Fruit fly (Drosophila melanogaster) whole organism, embryonic: ENCODE results near the gene CG42852.

Experiments used
- Atf3 ChIP-seq: fragments of 200-800 bp; sonication (Bioruptor generic); optimal IDR thresholded peaks from 3 replicates; lab custom pipeline; 2016; ENCODE audit warnings: missing biosample characterization, missing genetic modification characterization
- Awh ChIP-seq: fragments of 200-800 bp; sonication (Bioruptor generic); IDR thresholded peaks from 2 replicates; pipeline ENCODE4, ENCODE4 v1.3.6; 2022; ENCODE audit warnings: missing biosample characterization, missing genetic modification characterization
- CG10462 ChIP-seq: fragments of 200-800 bp; sonication (Bioruptor generic); optimal IDR thresholded peaks from 2 replicates; lab custom pipeline; 2016; ENCODE audit warnings: missing biosample characterization, missing genetic modification characterization
- CG10543 ChIP-seq: fragments of 200-800 bp; sonication (Bioruptor generic); optimal IDR thresholded peaks from 3 replicates; lab custom pipeline; 2017; ENCODE audit warnings: missing biosample characterization, mild to moderate bottlenecking, missing genetic modification characterization, moderate library complexity
- CG11085 ChIP-seq: fragments of 200-800 bp; sonication (Bioruptor generic); IDR thresholded peaks from 2 replicates; pipeline ENCODE4 v1.3.6; 2022; ENCODE audit warnings: missing biosample characterization, missing genetic modification characterization
- CG12155 ChIP-seq: fragments of 200-800 bp; sonication (Bioruptor generic); optimal IDR thresholded peaks from 3 replicates; lab custom pipeline; 2016; ENCODE audit warnings: missing biosample characterization, missing genetic modification characterization
- CG12942 ChIP-seq: fragments of 200-800 bp; sonication (Bioruptor generic); optimal IDR thresholded peaks from 3 replicates; lab custom pipeline; 2016; ENCODE audit warnings: missing biosample characterization, missing genetic modification characterization
- CG13894 ChIP-seq: fragments of 200-800 bp; sonication (Bioruptor generic); optimal IDR thresholded peaks from 3 replicates; lab custom pipeline; 2018; ENCODE audit warnings: missing biosample characterization, mild to moderate bottlenecking, missing genetic modification characterization, moderate library complexity
- CG14860 ChIP-seq: fragments of 200-800 bp; sonication (Bioruptor generic); IDR thresholded peaks from 3 replicates; pipeline ENCODE4 v1.3.6; 2022; ENCODE audit warnings: missing biosample characterization, missing genetic modification characterization; ENCODE audit not compliant: partially characterized antibody
- CG17328 ChIP-seq: fragments of 200-800 bp; sonication (Bioruptor generic); IDR thresholded peaks from 2 replicates; pipeline ENCODE4 v1.3.6; 2022; ENCODE audit warnings: missing biosample characterization, missing genetic modification characterization
- CG18011 ChIP-seq: fragments of 200-800 bp; sonication (Bioruptor generic); optimal IDR thresholded peaks from 2 replicates; lab custom pipeline; 2017; ENCODE audit warnings: missing biosample characterization, missing genetic modification characterization, mild to moderate bottlenecking, moderate library complexity, missing genotype
- CG2116 ChIP-seq: fragments of 200-800 bp; sonication (Bioruptor generic); optimal IDR thresholded peaks from 3 replicates; lab custom pipeline; 2018; ENCODE audit warnings: missing biosample characterization, mild to moderate bottlenecking, missing genetic modification characterization
- CG2120 ChIP-seq: fragments of 200-800 bp; sonication (Bioruptor generic); optimal IDR thresholded peaks from 3 replicates; lab custom pipeline; 2016; ENCODE audit warnings: missing biosample characterization, missing genetic modification characterization
- CG2875 ChIP-seq: fragments of 200-800 bp; sonication (Bioruptor generic); optimal IDR thresholded peaks from 2 replicates; lab custom pipeline; 2017; ENCODE audit warnings: missing biosample characterization, mild to moderate bottlenecking, missing genetic modification characterization, missing genetic modification reagents
- CG31441 ChIP-seq: fragments of 200-800 bp; sonication (Bioruptor generic); IDR thresholded peaks from 2 replicates; pipeline ENCODE4 v1.3.6; 2022; ENCODE audit warnings: missing biosample characterization, missing genetic modification characterization
- CG6765 ChIP-seq: fragments of 200-800 bp; sonication (Bioruptor generic); optimal IDR thresholded peaks from 3 replicates; lab custom pipeline; 2017; ENCODE audit warnings: missing biosample characterization, mild to moderate bottlenecking, missing genetic modification characterization
- CG6791 ChIP-seq: fragments of 200-800 bp; sonication (Bioruptor generic); IDR thresholded peaks from 3 replicates; pipeline ENCODE4 v1.3.6; 2022; ENCODE audit warnings: missing biosample characterization, missing genetic modification characterization; ENCODE audit not compliant: partially characterized antibody
- CG7271 ChIP-seq: fragments of 200-800 bp; sonication (Bioruptor generic); optimal IDR thresholded peaks from 2 replicates; lab custom pipeline; 2018; ENCODE audit warnings: missing biosample characterization, mild to moderate bottlenecking, missing genetic modification characterization, moderate library complexity
- CG7745 ChIP-seq: fragments of 200-800 bp; sonication (Bioruptor generic); optimal IDR thresholded peaks from 2 replicates; lab custom pipeline; 2018; ENCODE audit warnings: missing biosample characterization, mild to moderate bottlenecking, missing genetic modification characterization, moderate library complexity
- CG9817 ChIP-seq: fragments of 200-800 bp; sonication (Bioruptor generic); optimal IDR thresholded peaks from 2 replicates; lab custom pipeline; 2018; ENCODE audit warnings: missing biosample characterization, mild to moderate bottlenecking, missing genetic modification characterization, moderate library complexity
- ERR ChIP-seq: fragments of 200-800 bp; sonication (Bioruptor generic); optimal IDR thresholded peaks from 2 replicates; lab custom pipeline; 2016; ENCODE audit warnings: missing biosample characterization, missing genetic modification characterization
- HHEX ChIP-seq: fragments of 200-800 bp; sonication (Bioruptor generic); optimal IDR thresholded peaks from 3 replicates; lab custom pipeline; 2017; ENCODE audit warnings: missing biosample characterization, mild to moderate bottlenecking, missing genetic modification characterization, missing genetic modification reagents
- Hand ChIP-seq: fragments of 200-800 bp; sonication (Bioruptor generic); optimal IDR thresholded peaks from 2 replicates; lab custom pipeline; 2017; ENCODE audit warnings: mild to moderate bottlenecking, missing biosample characterization, missing genetic modification reagents, missing genetic modification characterization
- MTF-1 ChIP-seq: fragments of 200-800 bp; sonication (Bioruptor generic); optimal IDR thresholded peaks from 2 replicates; lab custom pipeline; 2018; ENCODE audit warnings: missing biosample characterization, mild to moderate bottlenecking, missing genetic modification characterization, borderline replicate concordance
- Med ChIP-seq: fragments of 200-800 bp; sonication (Bioruptor generic); peaks from one replicate; lab custom pipeline; 2016; ENCODE audit warnings: missing biosample characterization, missing genetic modification characterization, mild to moderate bottlenecking, inconsistent platforms, moderate library complexity
- Mes4 ChIP-seq: fragments of 200-800 bp; sonication (Bioruptor generic); optimal IDR thresholded peaks from 2 replicates; lab custom pipeline; 2016; ENCODE audit warnings: missing biosample characterization, missing genetic modification characterization
- NC2α ChIP-seq: fragments of 200-800 bp; sonication (Bioruptor generic); optimal IDR thresholded peaks from 2 replicates; lab custom pipeline; 2016; ENCODE audit warnings: missing biosample characterization, missing genetic modification characterization
- Nf-YA ChIP-seq: fragments of 200-800 bp; sonication (Bioruptor generic); IDR thresholded peaks from 2 replicates; pipeline ENCODE4 v1.3.6; 2022; ENCODE audit warnings: missing biosample characterization, missing genetic modification characterization
- Nf-YC ChIP-seq: fragments of 200-800 bp; optimal IDR thresholded peaks from 3 replicates; lab custom pipeline; 2019; ENCODE audit warnings: missing biosample characterization, mild to moderate bottlenecking, missing genetic modification characterization, moderate library complexity
- ap ChIP-seq: fragments of 200-800 bp; sonication (Bioruptor generic); IDR thresholded peaks from 2 replicates; pipeline ENCODE4 v1.3.6; 2022; ENCODE audit warnings: missing biosample characterization, missing genetic modification characterization
- br ChIP-seq: fragments of >200 bp; optimal IDR thresholded peaks from 2 replicates; lab custom pipeline; 2017
- caup ChIP-seq: fragments of 200-800 bp; sonication (Bioruptor generic); optimal IDR thresholded peaks from 3 replicates; lab custom pipeline; 2017; ENCODE audit warnings: missing biosample characterization, mild to moderate bottlenecking, missing genetic modification characterization, moderate library complexity; ENCODE audit not compliant: severe bottlenecking
- corto ChIP-seq: fragments of 200-800 bp; sonication (Bioruptor generic); optimal IDR thresholded peaks from 2 replicates; lab custom pipeline; 2016; ENCODE audit warnings: missing biosample characterization, mild to moderate bottlenecking, missing genetic modification characterization, moderate library complexity
- dan ChIP-seq: fragments of 200-800 bp; sonication (Bioruptor generic); IDR thresholded peaks from 2 replicates; pipeline ENCODE4 v1.3.6; 2022; ENCODE audit warnings: missing biosample characterization, missing genetic modification characterization
- dati ChIP-seq: fragments of 200-800 bp; sonication (Bioruptor generic); IDR thresholded peaks from 2 replicates; pipeline ENCODE4 v1.3.6; 2022; ENCODE audit warnings: missing biosample characterization, missing genetic modification characterization
- grn ChIP-seq: fragments of 200-800 bp; sonication (Bioruptor generic); optimal IDR thresholded peaks from 3 replicates; lab custom pipeline; 2017; ENCODE audit warnings: missing biosample characterization, missing genetic modification characterization
- gsb-n ChIP-seq: fragments of 200-800 bp; sonication (Bioruptor generic); optimal IDR thresholded peaks from 3 replicates; lab custom pipeline; 2018; ENCODE audit warnings: missing biosample characterization, mild to moderate bottlenecking, missing genetic modification characterization
- inv ChIP-seq: fragments of 200-800 bp; sonication (Bioruptor generic); IDR thresholded peaks from 2 replicates; pipeline ENCODE4 v1.3.6; 2022; ENCODE audit warnings: missing biosample characterization, missing genetic modification characterization; ENCODE audit not compliant: partially characterized antibody
- jing ChIP-seq: fragments of 200-800 bp; sonication (Bioruptor generic); optimal IDR thresholded peaks from 2 replicates; lab custom pipeline; 2018; ENCODE audit warnings: missing biosample characterization, mild to moderate bottlenecking, missing genetic modification characterization
- kay ChIP-seq: fragments of 200-800 bp; sonication (Bioruptor generic); optimal IDR thresholded peaks from 2 replicates; lab custom pipeline; 2016; ENCODE audit warnings: missing biosample characterization, missing genetic modification characterization
- klu ChIP-seq: fragments of 200-800 bp; sonication (Bioruptor generic); IDR thresholded peaks from 2 replicates; pipeline ENCODE4 v1.3.6; 2022; ENCODE audit warnings: missing biosample characterization, missing genetic modification characterization
- lbe ChIP-seq: fragments of 200-800 bp; sonication (Bioruptor generic); optimal IDR thresholded peaks from 2 replicates; lab custom pipeline; 2016; ENCODE audit warnings: missing biosample characterization, mild to moderate bottlenecking, missing genetic modification characterization
- luna ChIP-seq: fragments of 200-800 bp; sonication (Bioruptor generic); optimal IDR thresholded peaks from 2 replicates; lab custom pipeline; 2016; ENCODE audit warnings: missing biosample characterization, missing genetic modification characterization
- mam ChIP-seq: fragments of 200-800 bp; sonication (Bioruptor generic); optimal IDR thresholded peaks from 3 replicates; lab custom pipeline; 2016; ENCODE audit warnings: missing biosample characterization, missing genetic modification characterization
- oc ChIP-seq: fragments of 200-800 bp; sonication (Bioruptor generic); optimal IDR thresholded peaks from 2 replicates; lab custom pipeline; 2018; ENCODE audit warnings: missing biosample characterization, mild to moderate bottlenecking, missing genetic modification characterization, moderate library complexity
- onecut ChIP-seq: fragments of 200-800 bp; sonication (Bioruptor generic); IDR thresholded peaks from 2 replicates; pipeline ENCODE4 v1.3.6; 2022; ENCODE audit warnings: missing biosample characterization, missing genetic modification characterization
- pfk ChIP-seq: fragments of 200-800 bp; sonication (Bioruptor generic); optimal IDR thresholded peaks from 2 replicates; lab custom pipeline; 2018; ENCODE audit warnings: missing biosample characterization, mild to moderate bottlenecking, missing genetic modification characterization, moderate library complexity
- salm ChIP-seq: fragments of 200-800 bp; sonication (Bioruptor generic); optimal IDR thresholded peaks from 2 replicates; lab custom pipeline; 2018; ENCODE audit warnings: missing biosample characterization, mild to moderate bottlenecking, missing genetic modification characterization
- sob ChIP-seq: fragments of 200-800 bp; sonication (Bioruptor generic); IDR thresholded peaks from 2 replicates; pipeline ENCODE4 v1.3.6; 2022; ENCODE audit warnings: missing biosample characterization, missing genetic modification characterization
- vfl ChIP-seq: fragments of 200-800 bp; sonication (Bioruptor generic); optimal IDR thresholded peaks from 2 replicates; lab custom pipeline; 2016; ENCODE audit warnings: missing biosample characterization, missing genetic modification characterization
- wor ChIP-seq: fragments of 200-800 bp; sonication (Bioruptor generic); IDR thresholded peaks from 2 replicates; pipeline ENCODE4 v1.3.6; 2022; ENCODE audit warnings: missing biosample characterization, missing genetic modification characterization

CG42852 gene

DNA sequence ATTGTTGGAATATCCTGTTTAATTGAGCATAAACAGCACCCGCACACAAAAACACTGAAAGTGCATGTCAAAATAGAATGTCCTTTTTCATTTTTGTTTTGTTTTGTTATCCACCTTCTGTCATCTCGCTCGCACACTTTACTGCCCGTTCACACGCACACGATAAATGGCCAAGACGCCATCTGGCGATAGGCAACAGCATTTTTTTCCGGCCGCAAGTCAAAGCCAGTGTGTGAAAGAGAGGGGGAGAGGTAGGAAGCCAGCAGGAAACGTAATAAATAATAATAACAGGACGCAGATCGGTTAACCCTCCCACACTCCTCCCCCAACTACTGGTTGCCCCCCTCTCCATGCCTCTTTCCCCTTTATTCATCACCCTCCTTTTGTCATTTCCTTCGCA lies 14.6 kb downstream of the CG42852 start (continued):
- peak; percentile 16 for TF ChIP-seq CG2116 (GFP tag; lab: Kevin White, UChicago)
- no peak for TF ChIP-seq Atf3 (GFP tag; lab: Kevin White, UChicago)
- no peak for TF ChIP-seq CG2120 (GFP tag; lab: Kevin White, UChicago)
- TF ChIP-seq CG11085 (GFP tag; lab: Robert Waterston, UW), result no peak
- TF ChIP-seq kay, result no peak
- no peak for TF ChIP-seq Nf-YA (GFP tag; lab: Robert Waterston, UW)
- peak; percentile 38 for TF ChIP-seq Mes4 (GFP tag; lab: Kevin White, UChicago)
- TF ChIP-seq Med (GFP tag; lab: Kevin White, UChicago), result peak; percentile 87
- no peak for TF ChIP-seq CG12942 (GFP tag; lab: Kevin White, UChicago)
- TF ChIP-seq CG6791, result peak; percentile 42; the same call in 1 of the 3 replicates
- TF ChIP-seq CG7271 (tag; lab: Kevin White, UChicago), result peak; percentile 15
- no peak for TF ChIP-seq CG9817 (tag; lab: Kevin White, UChicago)
- no peak for TF ChIP-seq inv (GFP tag; lab: Robert Waterston, UW)
- no peak for TF ChIP-seq salm (tag; lab: Kevin White, UChicago)
- 0 out of 2 replicates have a peak, but pooled peaks have one; percentile 17 for TF ChIP-seq sob (GFP tag; lab: Robert Waterston, UW)
- TF ChIP-seq MTF-1 (GFP tag; lab: Kevin White, UChicago), result peak; percentile 42
- no peak for TF ChIP-seq corto (GFP tag; lab: Kevin White, UChicago)
- TF ChIP-seq CG7745 (tag; lab: Kevin White, UChicago), result no peak
- peak; percentile 59 for TF ChIP-seq CG6765 (GFP tag; lab: Kevin White, UChicago)
- peak; percentile 35 for TF ChIP-seq grn (GFP tag; lab: Kevin White, UChicago)
- no peak for TF ChIP-seq pfk (GFP tag; lab: Kevin White, UChicago)
- TF ChIP-seq vfl (GFP tag; lab: Kevin White, UChicago), result no peak
- peak; percentile 73 for TF ChIP-seq onecut (GFP tag; lab: Robert Waterston, UW)
- TF ChIP-seq oc (tag; lab: Kevin White, UChicago), result no peak
- no peak for TF ChIP-seq CG10543
- peak; percentile 31 for TF ChIP-seq NC2α
- TF ChIP-seq ap, result no peak
- no peak for TF ChIP-seq klu
- no peak for TF ChIP-seq br
- peak; percentile 8; the same call in 1 of the 2 replicates for TF ChIP-seq CG31441
- TF ChIP-seq CG17328 (GFP tag; lab: Robert Waterston, UW), result peak; percentile 45
- no peak for TF ChIP-seq ERR (GFP tag; lab: Kevin White, UChicago)
- TF ChIP-seq CG12155 (GFP tag; lab: Kevin White, UChicago), result no peak
- TF ChIP-seq dan, result no peak
- no peak for TF ChIP-seq dati (GFP tag; lab: Robert Waterston, UW)
- no peak for TF ChIP-seq jing (GFP tag; lab: Kevin White, UChicago)
- TF ChIP-seq CG2875 (GFP tag; lab: Kevin White, UChicago), result peak; percentile 3
- TF ChIP-seq gsb-n, result no peak
- peak; percentile 13 for TF ChIP-seq caup (GFP tag; lab: Kevin White, UChicago)
- peak; percentile 34; the same call in 1 of the 2 replicates for TF ChIP-seq Awh (GFP tag; lab: Robert Waterston, UW)
- TF ChIP-seq mam (GFP tag; lab: Kevin White, UChicago), result no peak
- no peak for TF ChIP-seq HHEX (GFP tag; lab: Kevin White, UChicago)
- TF ChIP-seq Nf-YC (tag; lab: Kevin White, UChicago), result no peak
- no peak for TF ChIP-seq CG14860 (GFP tag; lab: Robert Waterston, UW)
- TF ChIP-seq CG18011 (GFP tag; lab: Kevin White, UChicago), result no peak
- TF ChIP-seq wor (GFP tag; lab: Robert Waterston, UW), result no peak
- TF ChIP-seq CG13894, result no peak
- peak; percentile 21 for TF ChIP-seq CG10462 (GFP tag; lab: Kevin White, UChicago)
- no peak for TF ChIP-seq lbe
- no peak for TF ChIP-seq luna (GFP tag; lab: Kevin White, UChicago)
- no peak for TF ChIP-seq Hand (GFP tag; lab: Kevin White, UChicago)
